Fruit fly (Drosophila melanogaster) whole organism, adult: ENCODE data around the gene NTPase.

Experiments
- CG11617 ChIP-seq: fragments of 200-800 bp; sonication (Bioruptor generic); optimal IDR thresholded peaks from 2 replicates; lab custom pipeline; 2017; ENCODE audit warnings: mild to moderate bottlenecking, missing biosample characterization, missing genetic modification reagents, missing genetic modification characterization
- CG14711 ChIP-seq: fragments of 200-800 bp; sonication (Bioruptor generic); optimal IDR thresholded peaks from 2 replicates; lab custom pipeline; 2018; ENCODE audit warnings: missing biosample characterization, mild to moderate bottlenecking, missing genetic modification characterization, moderate library complexity
- CG33017 ChIP-seq: fragments of 200-800 bp; sonication (Bioruptor generic); optimal IDR thresholded peaks from 2 replicates; lab custom pipeline; 2018; ENCODE audit warnings: missing biosample characterization, mild to moderate bottlenecking, missing genetic modification characterization, moderate library complexity
- Mnt ChIP-seq: fragments of 200-800 bp; sonication (Bioruptor generic); optimal IDR thresholded peaks from 2 replicates; lab custom pipeline; 2016; ENCODE audit warnings: missing biosample characterization, mild to moderate bottlenecking, missing genetic modification characterization
- bab1 ChIP-seq: fragments of 200-800 bp; sonication (Bioruptor generic); optimal IDR thresholded peaks from 3 replicates; lab custom pipeline; 2019; ENCODE audit warnings: missing biosample characterization, mild to moderate bottlenecking, missing genetic modification characterization, moderate library complexity
- cic ChIP-seq: fragments of 200-800 bp; sonication (Bioruptor generic); optimal IDR thresholded peaks from 2 replicates; lab custom pipeline; 2017; ENCODE audit warnings: missing biosample characterization, mild to moderate bottlenecking, missing genetic modification characterization, moderate library complexity
- cnc ChIP-seq, 2 experiments: fragments of >200 bp; optimal IDR thresholded peaks; 2 replicates each; lab custom pipeline; 2017
- kay ChIP-seq: fragments of 200-800 bp; sonication (Bioruptor generic); peaks from one replicate; lab custom pipeline; 2016; ENCODE audit warnings: missing biosample characterization, missing genetic modification characterization, borderline replicate concordance
- pad ChIP-seq: fragments of 200-800 bp; sonication (Bioruptor generic); optimal IDR thresholded peaks from 3 replicates; lab custom pipeline; 2017; ENCODE audit warnings: missing biosample characterization, missing genetic modification characterization, mild to moderate bottlenecking, moderate library complexity, missing genetic modification reagents

- TF ChIP-seq cic (no peak), CG11617 (GFP tag; lab: Kevin White, UChicago) (no peak), pad (GFP tag; lab: Kevin White, UChicago) (no peak), bab1 (GFP tag; lab: Kevin White, UChicago) (no peak), kay (GFP tag; lab: Kevin White, UChicago) (no peak), CG33017 (tag; lab: Kevin White, UChicago) (no peak), Mnt (GFP tag; lab: Kevin White, UChicago) (no peak), CG14711 (tag; lab: Kevin White, UChicago) (no peak), cnc (optimal IDR thresholded peaks at IDR 0.05; lab: Kevin White, UChicago) (no peak)
Observed at dm6 chr2L:2904316-2905050, 18.8 kb upstream of the NTPase start.
